Worm (Caenorhabditis elegans): ENCODE measurements around the gene C33G3.4.

The C33G3.4 gene

ce11 chrX:14118762-14119161 lies 47.8 kb downstream of the C33G3.4 start:
- TF ChIP-seq med-1 (GFP tag; optimal IDR thresholded peaks at IDR 0.05; ENCODE audit: insufficient read depth) (no peak), klf-2 (GFP tag; conservative IDR thresholded peaks at IDR 0.05) (no peak), tab-1 (GFP tag; IDR thresholded peaks at IDR 0.05) (no peak), cog-1 (tag; optimal IDR thresholded peaks at IDR 0.05) (no peak), ref-1 (GFP tag; conservative IDR thresholded peaks at IDR 0.05) (no peak), T22C8.4 (GFP tag; IDR thresholded peaks at IDR 0.05) (no peak)

ce11 chrX:14125870-14126269 lies 54.9 kb downstream of the C33G3.4 start, which contains the start of gene F28H6.6:
Gene F28H6.6, minus strand, starts transcription at chrX:14125879.
- no peak for TF ChIP-seq ztf-23 (GFP tag; IDR thresholded peaks at IDR 0.05)

Measured in whole organism, midembryonic.